Worm (Caenorhabditis elegans) whole organism, dauer: ENCODE measurements around the gene ard-1.
"Not testable (repeated sequence)": the region's sequence is repeated elsewhere in the genome, so short reads cannot be mapped to it uniquely, and the experiment has no call there.

Experiments
- unc-62 ChIP-seq: sonication (generic microtip); optimal IDR thresholded peaks from 2 replicates; lab custom pipeline; 2017; ENCODE audit warnings: missing biosample characterization, missing genetic modification reagents, missing genetic modification characterization

The ard-1 gene

DNA sequence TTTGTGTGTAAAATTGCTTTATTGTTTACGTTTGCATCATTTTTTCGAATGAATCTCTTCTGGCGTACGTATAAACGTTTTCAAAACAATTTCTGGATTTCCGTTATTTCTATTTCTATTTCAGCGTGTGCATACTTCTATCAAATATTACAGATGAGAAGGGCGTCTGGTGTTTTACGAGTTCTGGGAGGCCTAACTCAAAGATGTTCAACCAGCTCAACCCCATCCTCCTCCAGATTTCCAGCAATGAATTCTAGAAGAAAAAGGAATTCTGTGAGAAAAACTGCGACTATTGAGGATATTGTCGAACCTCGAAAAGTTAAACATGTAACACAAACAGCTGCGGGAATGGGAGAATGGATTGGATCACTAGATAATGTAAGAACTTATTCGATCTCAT lies 19.8 kb downstream of the ard-1 start, which contains the start of gene C08F8.2:
Gene C08F8.2, plus strand, starts transcription at position 154 of the 400 bp plus-strand sequence.
- no peak for TF ChIP-seq unc-62

DNA sequence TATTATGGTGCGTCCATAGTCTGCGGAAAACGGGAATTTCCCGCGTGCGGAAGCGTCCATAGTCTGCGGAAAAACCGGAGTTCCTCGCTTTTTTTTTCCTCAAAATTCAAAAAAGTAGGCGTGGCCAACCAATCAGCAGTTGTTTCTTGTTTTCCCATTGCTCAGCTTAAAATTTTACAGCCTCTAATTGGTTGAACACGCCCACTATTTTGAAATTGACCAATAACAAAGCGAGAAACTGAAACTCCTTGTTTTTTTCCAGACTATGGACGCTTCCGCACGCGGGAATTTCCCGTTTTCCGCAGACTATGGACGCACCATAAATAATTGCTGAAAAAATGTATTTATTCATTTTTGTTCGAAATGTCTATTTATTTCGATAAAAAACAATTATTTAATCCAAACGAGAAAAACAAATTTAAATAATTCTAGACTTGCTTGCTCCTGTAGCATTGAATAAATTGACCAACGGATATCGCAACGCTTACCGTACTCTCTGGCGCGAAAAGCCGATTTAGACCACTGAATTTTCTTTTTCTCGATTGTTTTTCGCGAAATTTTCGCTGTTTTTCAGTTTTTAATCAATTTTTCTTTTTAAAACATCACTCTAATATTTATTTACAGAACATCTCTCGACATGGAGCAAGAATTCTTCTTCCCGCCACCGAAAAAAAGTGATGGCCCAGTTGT lies 23.5 kb downstream of the ard-1 start, which contains the start of gene C08F8.3:
Gene C08F8.3, plus strand, starts transcription at position 620 of the 690 bp plus-strand sequence.
- TF ChIP-seq unc-62 = not testable (repeated sequence)

DNA sequence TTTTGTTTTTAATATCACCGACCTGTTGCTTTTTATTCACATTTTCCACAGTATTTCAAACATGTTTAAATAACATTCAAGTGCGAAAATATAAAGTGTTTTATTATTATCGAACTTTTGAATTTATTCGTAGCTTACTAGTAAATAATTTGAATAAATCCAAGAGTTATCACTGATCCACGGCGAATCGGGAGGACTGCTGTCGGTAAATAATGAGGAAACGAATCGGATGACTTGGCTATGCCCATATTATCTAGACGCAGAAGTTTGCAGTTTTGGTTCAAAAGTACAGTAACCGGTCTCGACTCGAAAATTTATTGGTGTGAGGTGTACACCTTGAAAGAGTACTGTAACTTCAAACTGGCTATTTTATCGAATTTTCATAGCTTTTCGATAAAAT lies 25.4 kb downstream of the ard-1 start:
- no peak for TF ChIP-seq unc-62

DNA sequence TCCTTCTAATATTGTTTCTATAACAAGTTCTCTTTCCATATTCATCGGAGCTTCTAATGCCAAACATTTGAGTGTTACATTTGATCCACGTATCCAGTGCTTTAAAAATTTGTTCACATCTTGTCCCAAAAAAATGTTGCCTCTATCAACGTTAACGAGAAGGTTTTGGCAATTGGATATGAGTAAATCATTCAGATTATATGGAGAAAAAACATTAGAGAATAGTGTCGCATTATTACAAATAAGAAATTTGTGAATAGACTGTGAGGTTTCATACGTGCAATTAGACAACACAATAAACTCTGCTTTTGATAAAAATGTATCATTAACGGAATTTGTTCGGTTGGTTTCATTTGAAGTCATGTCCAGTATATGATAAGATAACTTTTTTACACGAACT lies 28.8 kb downstream of the ard-1 start, which contains the start of gene mboa-4:
Gene mboa-4, minus strand, starts transcription at position 101 of the 400 bp plus-strand sequence.
- no peak for TF ChIP-seq unc-62

DNA sequence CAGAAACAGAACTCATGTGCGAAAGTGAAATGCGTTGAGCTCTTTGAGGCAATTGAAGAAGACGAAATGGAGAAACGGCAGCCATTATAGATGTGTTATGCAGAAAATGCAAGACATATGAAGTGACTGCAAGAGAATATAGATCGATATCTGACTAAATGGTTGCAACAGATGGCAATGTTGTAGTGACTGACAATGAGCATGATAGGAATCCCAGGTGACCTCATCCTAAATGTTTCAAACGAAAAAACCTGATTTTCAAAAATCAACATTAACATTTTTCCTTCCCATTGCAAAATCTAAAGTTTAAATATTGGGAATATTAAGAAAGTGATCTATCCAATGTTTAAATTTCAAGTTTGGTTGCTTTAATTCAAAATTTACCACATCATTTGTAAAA lies 29.6 kb downstream of the ard-1 start, which contains the start of gene C08F8.15:
Gene C08F8.15, minus strand, starts transcription at position 101 of the 400 bp plus-strand sequence.
- TF ChIP-seq unc-62 = no peak

DNA sequence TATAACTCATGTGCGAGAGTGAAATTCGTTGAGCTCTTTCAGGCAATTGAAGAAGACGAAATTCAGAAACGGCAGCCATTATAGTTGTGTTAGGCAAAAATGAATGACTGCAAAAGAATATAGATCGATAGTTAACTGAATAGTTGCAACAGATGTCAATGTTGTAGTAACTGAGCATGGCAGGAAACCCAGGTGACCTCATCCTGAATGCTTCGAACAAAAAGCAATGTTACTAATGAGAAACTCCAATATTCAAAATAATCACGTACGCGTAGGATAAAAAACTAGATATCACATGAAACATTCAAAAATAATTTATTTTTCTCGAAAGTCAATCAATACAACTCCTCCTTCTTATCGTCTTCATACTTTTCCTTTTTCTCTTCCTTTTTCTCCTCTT lies 31.4 kb downstream of the ard-1 start, which contains the start of gene fbxb-9:
Gene fbxb-9, minus strand, starts transcription at position 101 of the 400 bp plus-strand sequence.
- no peak for TF ChIP-seq unc-62

DNA sequence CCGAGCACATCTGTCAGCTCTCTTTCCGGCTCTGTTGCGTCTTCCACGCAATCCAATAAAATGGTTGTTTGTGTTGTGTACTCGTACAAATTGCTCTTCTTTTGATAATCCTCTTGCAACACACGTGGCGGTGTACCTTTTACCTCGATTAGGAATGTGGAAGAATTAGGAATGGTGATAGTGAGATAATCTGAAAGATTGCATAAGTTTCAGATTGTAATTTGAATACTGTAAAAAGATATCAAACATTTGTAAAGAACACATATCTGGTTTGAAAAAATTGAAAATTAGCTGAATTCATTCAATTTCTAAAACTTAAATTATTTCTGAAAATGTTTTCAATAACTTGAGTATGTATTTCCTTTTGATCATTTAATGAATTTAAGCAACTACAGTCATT lies 33.8 kb downstream of the ard-1 start, which contains the start of gene C08F8.6:
Gene C08F8.6, minus strand, starts transcription at position 101 of the 400 bp plus-strand sequence.
- no peak for TF ChIP-seq unc-62

DNA sequence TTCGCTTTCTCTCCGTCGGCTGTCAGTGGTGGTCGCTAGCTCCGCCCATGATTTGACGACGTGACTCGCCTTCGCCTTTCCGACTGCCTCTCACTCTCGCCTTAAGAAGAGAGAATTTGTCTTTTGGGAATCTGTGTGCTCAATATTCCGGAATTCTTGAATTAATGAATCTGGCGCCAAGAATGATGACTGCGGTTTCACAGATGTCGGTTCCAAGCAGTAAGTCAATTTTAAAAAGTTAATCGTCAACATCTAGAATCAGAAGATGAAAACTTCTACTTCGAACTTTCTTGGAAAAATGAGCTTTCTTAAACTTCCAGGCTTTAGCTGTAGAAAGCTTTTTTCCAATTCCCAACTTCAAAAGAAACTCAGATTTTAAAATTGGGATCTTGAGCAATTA lies 38.6 kb downstream of the ard-1 start, which contains the start of gene nhr-67:
Gene nhr-67, plus strand, starts transcription at position 97 of the 400 bp plus-strand sequence.
- TF ChIP-seq unc-62 = no peak

DNA sequence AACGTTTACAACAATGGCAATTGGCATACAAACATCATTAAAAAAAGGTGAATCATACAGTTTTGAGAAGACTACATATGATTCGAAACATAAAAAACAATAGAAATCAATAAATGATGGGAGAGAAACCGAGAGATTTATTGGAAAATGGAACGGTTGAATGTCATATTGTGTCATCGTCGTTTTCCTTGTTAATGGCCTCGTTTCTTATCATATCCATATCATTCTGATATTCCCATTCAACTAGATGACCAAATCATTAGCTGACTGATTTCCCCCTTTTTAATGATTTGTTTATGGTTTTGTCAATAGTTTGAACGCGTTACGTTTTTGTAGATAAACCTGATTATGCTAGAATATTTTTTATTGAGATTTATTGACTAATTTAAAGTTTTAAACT lies 43.7 kb downstream of the ard-1 start:
- no peak for TF ChIP-seq unc-62

DNA sequence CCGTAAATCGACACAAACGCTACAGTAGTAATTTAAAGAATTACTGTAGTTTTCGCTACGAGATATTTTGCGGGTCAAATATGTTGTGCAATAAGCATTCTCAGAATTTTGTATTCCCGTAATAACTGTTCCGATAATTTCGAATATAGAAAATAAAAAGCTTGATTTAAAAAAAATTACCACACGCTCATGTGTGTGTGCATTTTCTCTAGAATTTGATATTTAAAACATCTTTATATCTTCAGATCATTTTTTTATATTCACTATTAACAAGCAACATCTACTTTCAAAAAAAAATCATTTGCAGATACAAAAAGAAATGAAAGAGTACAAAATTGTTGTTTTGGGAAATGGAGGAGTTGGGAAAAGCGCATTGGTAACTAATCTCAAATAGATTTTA lies 45.9 kb downstream of the ard-1 start, which contains the start of gene rap-3:
Gene rap-3, plus strand, starts transcription at position 301 of the 400 bp plus-strand sequence.
- TF ChIP-seq unc-62 = no peak

DNA sequence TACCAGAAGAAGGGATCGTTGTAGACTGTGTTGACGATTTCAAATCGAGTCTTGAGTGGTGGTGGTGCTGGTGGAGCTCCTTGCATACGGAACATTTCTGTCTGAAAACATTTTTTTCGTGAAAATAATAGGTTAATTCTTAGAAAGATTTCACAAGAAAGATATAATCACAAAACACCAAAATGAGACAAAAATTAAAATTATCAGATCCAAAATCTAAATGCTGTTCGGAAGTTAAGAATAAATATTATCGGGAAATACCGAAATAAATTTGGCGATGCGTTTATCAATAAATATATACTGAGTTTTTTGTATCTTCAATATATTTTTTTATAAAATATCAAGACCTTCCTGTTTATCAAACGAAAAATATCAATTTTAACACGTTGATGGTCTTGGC lies 47.4 kb downstream of the ard-1 start, which contains the start of gene C08F8.9:
Gene C08F8.9, minus strand, starts transcription at position 101 of the 400 bp plus-strand sequence.
- TF ChIP-seq unc-62 = no peak

DNA sequence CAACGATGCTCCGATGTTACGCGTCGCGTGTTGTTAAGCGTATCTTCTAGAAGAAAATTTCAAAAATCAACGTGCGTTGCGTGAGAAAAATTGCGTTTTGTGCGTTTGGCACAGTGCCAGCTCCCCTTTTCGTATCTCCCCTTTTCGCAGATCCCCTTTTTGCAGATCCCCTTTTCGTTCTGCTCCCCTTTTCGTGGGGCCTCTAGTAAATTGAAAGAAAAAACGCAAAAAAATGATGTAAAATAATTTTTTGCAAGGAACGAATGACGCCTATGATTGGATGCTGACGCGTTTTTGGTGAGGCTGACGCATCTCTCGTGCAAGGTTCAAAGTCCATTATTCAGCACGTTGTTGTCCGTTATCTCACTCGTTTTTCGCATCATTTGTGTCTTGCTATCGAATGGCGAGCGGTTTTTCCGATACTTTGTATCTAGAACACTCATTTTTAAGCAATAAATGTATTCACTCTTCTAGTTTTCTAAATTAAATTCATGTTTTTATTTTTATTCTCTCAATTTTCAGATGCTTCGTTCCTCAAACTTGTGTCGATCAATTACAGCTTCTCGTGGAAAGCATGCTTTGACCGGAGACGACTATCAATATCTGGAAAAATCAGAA lies 48.2 kb downstream of the ard-1 start, which contains the start of gene cpt-2:
Gene cpt-2, plus strand, starts transcription at position 523 of the 618 bp plus-strand sequence.
- not testable (repeated sequence) for TF ChIP-seq unc-62

DNA sequence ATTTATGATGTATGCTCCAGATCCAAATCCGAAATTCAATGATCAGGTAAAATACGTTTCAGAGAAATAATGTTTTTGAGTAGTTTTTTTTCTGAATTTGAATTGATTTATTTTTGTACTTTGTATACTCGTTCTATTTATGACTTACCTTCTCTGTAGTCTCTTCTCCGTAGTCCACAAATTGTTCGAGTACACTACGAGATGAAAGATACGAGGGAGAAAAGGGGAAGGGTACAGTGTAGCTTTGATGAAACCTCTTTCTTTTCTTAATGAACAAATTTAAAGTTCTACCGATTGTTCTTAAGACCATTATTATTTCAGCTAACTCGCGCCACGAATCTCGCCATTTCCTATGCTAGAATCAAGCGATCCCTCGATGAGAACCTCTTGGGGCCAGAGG lies 49.0 kb downstream of the ard-1 start:
- no peak for TF ChIP-seq unc-62

DNA sequence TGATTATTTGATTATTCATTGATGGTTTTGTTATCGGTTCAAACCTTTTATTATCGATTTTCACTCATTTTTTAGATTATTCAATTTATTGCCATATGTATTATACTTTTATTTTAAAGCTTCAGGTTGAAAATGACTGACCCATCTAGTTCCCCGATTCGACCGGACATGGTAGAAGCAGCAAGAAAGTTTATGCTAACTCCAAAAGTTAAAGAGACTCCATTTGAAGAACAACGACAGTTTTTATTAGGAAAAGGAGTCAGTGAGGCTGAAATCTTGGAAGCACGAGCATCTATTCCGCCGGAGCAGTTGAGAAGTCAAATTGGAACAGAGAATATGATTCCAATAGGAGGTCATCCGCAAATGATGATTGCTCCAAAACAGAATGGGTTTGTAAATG lies 51.9 kb downstream of the ard-1 start, which contains the start of gene prx-14:
Gene prx-14, plus strand, starts transcription at position 120 of the 400 bp plus-strand sequence.
- TF ChIP-seq unc-62 = no peak
